Fruit fly (Drosophila melanogaster): ENCODE results near the gene CG14340.

CG14340 gene

dm6 chr2L:1143286-1143685, 30.5 kb downstream of the CG14340 start:
- TF ChIP-seq CG17801 (GFP tag; optimal IDR thresholded peaks at IDR 0.05; ENCODE audit: partially characterized antibody), result no peak

- no peak for TF ChIP-seq CG17801 (GFP tag; optimal IDR thresholded peaks at IDR 0.05; ENCODE audit: partially characterized antibody)
Observed at dm6 chr2L:1144371-1145360, 31.9 kb downstream of the CG14340 start.

- no peak for TF ChIP-seq CG17801 (GFP tag; optimal IDR thresholded peaks at IDR 0.05; ENCODE audit: partially characterized antibody)
Observed at dm6 chr2L:1147656-1148055, 34.9 kb downstream of the CG14340 start.

dm6 chr2L:1150554-1150953, 37.8 kb downstream of the CG14340 start, which contains the start of the genes Tfb4 and Vps29:
TSS of gene Tfb4 (minus strand) at chr2L:1150677.
TSS of gene Vps29 (plus strand) at chr2L:1150766.
- peak; percentile 62 for TF ChIP-seq CG17801 (GFP tag; optimal IDR thresholded peaks at IDR 0.05; ENCODE audit: partially characterized antibody)

- no peak for TF ChIP-seq CG17801 (GFP tag; optimal IDR thresholded peaks at IDR 0.05; ENCODE audit: partially characterized antibody)
Observed at dm6 chr2L:1152693-1153092, 40.0 kb downstream of the CG14340 start.

- TF ChIP-seq CG17801 (GFP tag; optimal IDR thresholded peaks at IDR 0.05; ENCODE audit: partially characterized antibody), result no peak
Observed at dm6 chr2L:1156592-1157249, 44.0 kb downstream of the CG14340 start.

- no peak for TF ChIP-seq CG17801 (GFP tag; optimal IDR thresholded peaks at IDR 0.05; ENCODE audit: partially characterized antibody)
Observed at dm6 chr2L:1157357-1157678, 44.6 kb downstream of the CG14340 start.

dm6 chr2L:1157679-1158518, 45.2 kb downstream of the CG14340 start, which contains the start of gene capt:
TSS of gene capt (minus strand) at chr2L:1158262.
- no peak for TF ChIP-seq CG17801 (GFP tag; optimal IDR thresholded peaks at IDR 0.05; ENCODE audit: partially characterized antibody)

dm6 chr2L:1158519-1159319, 46.0 kb downstream of the CG14340 start, which contains the start of gene Tango14:
TSS of gene Tango14 (plus strand) at chr2L:1158661.
- TF ChIP-seq CG17801 (GFP tag; optimal IDR thresholded peaks at IDR 0.05; ENCODE audit: partially characterized antibody), result no peak
